Fruit fly (Drosophila melanogaster) whole organism, wandering third instar larva: ENCODE measurements around the gene CG13063.

Experiments
- Myc ChIP-seq: fragments of >200 bp; optimal IDR thresholded peaks from 2 replicates; lab custom pipeline; 2017
- OdsH ChIP-seq: fragments of 200-800 bp; sonication (Bioruptor generic); optimal IDR thresholded peaks from 2 replicates; lab custom pipeline; 2016; ENCODE audit warnings: missing biosample characterization, mild to moderate bottlenecking, missing genetic modification characterization
- Rel ChIP-seq, 2 experiments: fragments of 200-800 bp; sonication (Bioruptor generic) in 1 of 2; optimal IDR thresholded peaks; 2 replicates in 1 of 2; 3 replicates in 1 of 2; lab custom pipeline; 2016 to 2019; ENCODE audit warnings: mild to moderate bottlenecking in 2 of 2, missing biosample characterization in 2 of 2, missing genetic modification characterization in 2 of 2, moderate library complexity in 1 of 2
- brk ChIP-seq: fragments of 200-800 bp; sonication (Bioruptor generic); optimal IDR thresholded peaks from 2 replicates; lab custom pipeline; 2016; ENCODE audit warnings: missing biosample characterization, mild to moderate bottlenecking, missing genetic modification characterization
- lola ChIP-seq: fragments of >200 bp; optimal IDR thresholded peaks from 2 replicates; lab custom pipeline; 2017; ENCODE audit warnings: missing biosample characterization, missing genetic modification characterization

DNA sequence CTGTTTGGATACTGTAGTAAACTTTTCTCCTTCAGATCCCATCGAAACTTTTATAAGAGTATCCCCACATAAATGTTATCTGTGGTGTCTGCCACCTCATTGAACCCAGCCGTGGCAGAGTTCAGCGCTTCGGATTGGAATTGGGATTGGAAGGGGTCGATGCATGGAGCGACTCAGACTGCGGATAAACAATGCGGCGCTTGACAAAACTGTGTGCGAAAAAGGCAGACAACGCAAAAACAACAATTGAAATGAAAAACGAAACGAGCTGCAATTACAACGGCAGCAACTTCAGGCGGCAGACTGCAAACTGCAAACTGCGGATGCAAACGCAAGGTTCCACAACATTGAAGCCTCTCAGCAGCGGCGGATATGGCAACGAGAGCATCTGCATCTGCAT, 7.6 kb downstream of the CG13063 start, which contains the start of gene CG13062:
- TF ChIP-seq Rel (GFP tag; optimal IDR thresholded peaks at IDR 0.05; lab: Kevin White, UChicago) (no peak), Rel (tag; optimal IDR thresholded peaks at IDR 0.05; lab: Kevin White, UChicago) (no peak), Myc (lab: Kevin White, UChicago) (no peak), OdsH (GFP tag; lab: Kevin White, UChicago) (no peak), lola (GFP tag; lab: Kevin White, UChicago) (no peak), brk (GFP tag; lab: Kevin White, UChicago) (no peak)
